Worm (Caenorhabditis elegans) whole organism, mixed stage, embryonic: ENCODE results near the gene K12H4.2.

Experiments used
- bed-3 ChIP-seq: fragments of 200-800 bp; sonication (Bioruptor generic); optimal IDR thresholded peaks from 3 replicates; lab custom pipeline; 2018; ENCODE audit warnings: mild to moderate bottlenecking, missing genetic modification characterization, moderate library complexity, missing compliant biosample characterization
- blmp-1 ChIP-seq: fragments of 150-350 bp; optimal IDR thresholded peaks from 2 replicates; lab custom pipeline; 2014; ENCODE audit warnings: missing biosample characterization, missing genetic modification characterization
- ceh-39 ChIP-seq: fragments of 150-350 bp; optimal IDR thresholded peaks from 2 replicates; lab custom pipeline; 2014; ENCODE audit warnings: missing biosample characterization, missing genetic modification characterization
- ceh-43 ChIP-seq: fragments of 200-800 bp; sonication (Bioruptor generic); optimal IDR thresholded peaks from 2 replicates; lab custom pipeline; 2018; ENCODE audit warnings: mild to moderate bottlenecking, missing genetic modification characterization, moderate library complexity, missing compliant biosample characterization
- ceh-83 ChIP-seq: fragments of 200-800 bp; sonication (Bioruptor generic); optimal IDR thresholded peaks from 2 replicates; lab custom pipeline; 2018; ENCODE audit warnings: mild to moderate bottlenecking, missing genetic modification characterization, missing compliant biosample characterization
- ces-1 ChIP-seq: fragments of 150-350 bp; optimal IDR thresholded peaks from 2 replicates; lab custom pipeline; 2014; ENCODE audit warnings: missing biosample characterization, missing genetic modification reagents, missing genetic modification characterization
- cnd-1 ChIP-seq: fragments of 200-800 bp; sonication (Bioruptor generic); optimal IDR thresholded peaks from 2 replicates; lab custom pipeline; 2018; ENCODE audit warnings: mild to moderate bottlenecking, missing genetic modification characterization, missing compliant biosample characterization
- drap-1 ChIP-seq: fragments of 200-800 bp; sonication (Bioruptor generic); optimal IDR thresholded peaks from 3 replicates; lab custom pipeline; 2018; ENCODE audit warnings: mild to moderate bottlenecking, missing genetic modification characterization, missing compliant biosample characterization
- elt-1 ChIP-seq: sonication (generic microtip); optimal IDR thresholded peaks from 2 replicates; lab custom pipeline; 2017; ENCODE audit warnings: missing genetic modification characterization, mild to moderate bottlenecking, missing compliant biosample characterization, antibody characterized with exemption, moderate library complexity, borderline replicate concordance; ENCODE audit not compliant: insufficient read depth
- elt-3 ChIP-seq: fragments of 150-350 bp; optimal IDR thresholded peaks from 2 replicates; lab custom pipeline; 2014; ENCODE audit warnings: missing biosample characterization, missing genetic modification characterization
- flh-1 ChIP-seq: fragments of 200-800 bp; sonication (Bioruptor generic); optimal IDR thresholded peaks from 2 replicates; lab custom pipeline; 2018; ENCODE audit warnings: mild to moderate bottlenecking, missing genetic modification characterization, moderate library complexity, missing compliant biosample characterization
- ham-2 ChIP-seq: fragments of 200-800 bp; sonication (Bioruptor generic); optimal IDR thresholded peaks from 2 replicates; lab custom pipeline; 2018; ENCODE audit warnings: mild to moderate bottlenecking, missing genetic modification characterization, missing compliant biosample characterization
- hlh-1 ChIP-seq: fragments of 150-350 bp; optimal IDR thresholded peaks from 2 replicates; lab custom pipeline; 2014; ENCODE audit warnings: missing biosample characterization, missing genetic modification reagents, missing genetic modification characterization
- lin-13 ChIP-seq: fragments of 150-350 bp; optimal IDR thresholded peaks from 2 replicates; lab custom pipeline; 2014; ENCODE audit warnings: missing biosample characterization, missing genetic modification characterization
- lin-32 ChIP-seq: fragments of 200-800 bp; sonication (Bioruptor generic); optimal IDR thresholded peaks from 2 replicates; lab custom pipeline; 2018; ENCODE audit warnings: mild to moderate bottlenecking, missing genetic modification characterization, missing compliant biosample characterization
- lsy-2 ChIP-seq: fragments of 150-350 bp; optimal IDR thresholded peaks from 2 replicates; lab custom pipeline; 2014; ENCODE audit warnings: missing biosample characterization, missing genetic modification characterization
- mab-5 ChIP-seq: fragments of 150-350 bp; optimal IDR thresholded peaks from 2 replicates; lab custom pipeline; 2014; ENCODE audit warnings: missing biosample characterization, missing genetic modification characterization
- mep-1 ChIP-seq: fragments of 150-350 bp; optimal IDR thresholded peaks from 2 replicates; lab custom pipeline; 2017; ENCODE audit warnings: missing biosample characterization, missing genetic modification reagents, missing genetic modification characterization, inconsistent platforms
- mls-2 ChIP-seq: sonication (generic microtip); optimal IDR thresholded peaks from 2 replicates; lab custom pipeline; 2016; ENCODE audit warnings: mild to moderate bottlenecking, missing genetic modification characterization, moderate library complexity, missing compliant biosample characterization
- nhr-12 ChIP-seq: fragments of 150-350 bp; optimal IDR thresholded peaks from 2 replicates; lab custom pipeline; 2014; ENCODE audit warnings: missing biosample characterization, missing genetic modification characterization
- nhr-2 ChIP-seq: fragments of 150-350 bp; optimal IDR thresholded peaks from 2 replicates; lab custom pipeline; 2014; ENCODE audit warnings: missing biosample characterization, missing genetic modification characterization
- nhr-237 ChIP-seq: fragments of 150-350 bp; optimal IDR thresholded peaks from 2 replicates; lab custom pipeline; 2014; ENCODE audit warnings: missing biosample characterization, missing genetic modification characterization
- nhr-28 ChIP-seq: fragments of 150-350 bp; optimal IDR thresholded peaks from 2 replicates; lab custom pipeline; 2014; ENCODE audit warnings: missing biosample characterization, missing genetic modification characterization
- nhr-76 ChIP-seq: sonication (generic microtip); optimal IDR thresholded peaks from 2 replicates; lab custom pipeline; 2017; ENCODE audit warnings: missing biosample characterization, missing genetic modification characterization
- pha-4 ChIP-seq: fragments of 150-350 bp; optimal IDR thresholded peaks from 2 replicates; lab custom pipeline; 2018; ENCODE audit warnings: missing biosample characterization, missing genetic modification reagents, missing genetic modification characterization
- sem-2 ChIP-seq: fragments of 200-800 bp; sonication (Bioruptor generic); optimal IDR thresholded peaks from 2 replicates; lab custom pipeline; 2018; ENCODE audit warnings: mild to moderate bottlenecking, missing genetic modification characterization, missing compliant biosample characterization
- snpc-4 ChIP-seq: fragments of 150-350 bp; optimal IDR thresholded peaks from 2 replicates; lab custom pipeline; 2014; ENCODE audit warnings: missing biosample characterization, missing genetic modification characterization
- sptf-1 ChIP-seq: sonication (generic microtip); optimal IDR thresholded peaks from 2 replicates; lab custom pipeline; 2017; ENCODE audit warnings: mild to moderate bottlenecking, missing genetic modification characterization, moderate library complexity, missing compliant biosample characterization
- tbx-8 ChIP-seq: fragments of 200-800 bp; sonication (Bioruptor generic); optimal IDR thresholded peaks from 2 replicates; lab custom pipeline; 2018; ENCODE audit warnings: mild to moderate bottlenecking, missing genetic modification characterization, moderate library complexity, missing compliant biosample characterization
- unc-120 ChIP-seq: sonication (generic microtip); optimal IDR thresholded peaks from 2 replicates; lab custom pipeline; 2017; ENCODE audit warnings: missing genetic modification characterization, missing compliant biosample characterization; ENCODE audit not compliant: poor library complexity, severe bottlenecking
- unc-39 ChIP-seq: fragments of 150-350 bp; optimal IDR thresholded peaks from 2 replicates; lab custom pipeline; 2014; ENCODE audit warnings: missing biosample characterization, missing genetic modification characterization
- unc-62 ChIP-seq: fragments of 150-350 bp; optimal IDR thresholded peaks from 2 replicates; lab custom pipeline; 2014; ENCODE audit warnings: missing biosample characterization, missing genetic modification reagents, missing genetic modification characterization
- zip-8 ChIP-seq: fragments of 150-350 bp; optimal IDR thresholded peaks from 2 replicates; lab custom pipeline; 2014; ENCODE audit warnings: missing biosample characterization, missing genetic modification characterization
- ztf-11 ChIP-seq: fragments of 150-350 bp; optimal IDR thresholded peaks from 2 replicates; lab custom pipeline; 2014; ENCODE audit warnings: missing biosample characterization, missing genetic modification characterization

The K12H4.2 gene

ce11 chrIII:8047412-8047811, at the start of gene K12H4.2:
K12H4.2 (plus strand) TSS chrIII:8047712.
- TF ChIP-seq nhr-2 (no peak), unc-62 (GFP tag; lab: Kevin White, UChicago) (no peak), mls-2 (no peak)

- TF ChIP-seq pha-4 (tag; lab: Kevin White, UChicago) (no peak), lsy-2 (no peak), ceh-83 (no peak), cnd-1 (tag; lab: Kevin White, UChicago) (no peak), snpc-4 (no peak), nhr-76 (tag; lab: Kevin White, UChicago) (no peak), unc-39 (tag; lab: Kevin White, UChicago) (no peak), unc-62 (GFP tag; lab: Kevin White, UChicago) (no peak), zip-8 (tag; lab: Kevin White, UChicago) (no peak)
These were observed 46.0 kb upstream of the K12H4.2 start for ce11 chrIII:8001557-8001956.

ce11 chrIII:8004091-8004490, 43.4 kb upstream of the K12H4.2 start, which contains the start of gene C06G4.6:
C06G4.6 (plus strand) TSS chrIII:8004391.
- no peak for TF ChIP-seq hlh-1 (tag; lab: Kevin White, UChicago)
- no peak for TF ChIP-seq elt-1 (tag; lab: Kevin White, UChicago)
- TF ChIP-seq sptf-1 (tag; lab: Kevin White, UChicago) = no peak
- TF ChIP-seq ztf-11 (tag; lab: Kevin White, UChicago) = no peak
- TF ChIP-seq unc-39 (tag; lab: Kevin White, UChicago) = no peak
- TF ChIP-seq nhr-237 (tag; lab: Kevin White, UChicago) = no peak
- no peak for TF ChIP-seq nhr-76 (tag; lab: Kevin White, UChicago)
- no peak for TF ChIP-seq pha-4 (tag; lab: Kevin White, UChicago)
- no peak for TF ChIP-seq elt-3 (tag; lab: Kevin White, UChicago)
- no peak for TF ChIP-seq nhr-12 (tag; lab: Kevin White, UChicago)
- TF ChIP-seq unc-62 (GFP tag; lab: Kevin White, UChicago) = no peak
- TF ChIP-seq snpc-4 = no peak
- no peak for TF ChIP-seq lin-32
- TF ChIP-seq ceh-43 (GFP tag; lab: Kevin White, UChicago) = no peak
- no peak for TF ChIP-seq lin-13 (tag; lab: Kevin White, UChicago)

- TF ChIP-seq mep-1 (tag; lab: Kevin White, UChicago) = peak; percentile 25
- TF ChIP-seq lin-32 = no peak
- TF ChIP-seq lsy-2 = peak; percentile 35
These were observed 37.7 kb upstream of the K12H4.2 start, which contains the start of gene cit-1.1 for ce11 chrIII:8009769-8010168. cit-1.1 (minus strand) TSS chrIII:8009821.

- no peak for TF ChIP-seq nhr-28
- no peak for TF ChIP-seq lsy-2
- TF ChIP-seq sptf-1 (tag; lab: Kevin White, UChicago) = no peak
- TF ChIP-seq mep-1 (tag; lab: Kevin White, UChicago) = no peak
- TF ChIP-seq unc-62 (GFP tag; lab: Kevin White, UChicago) = no peak
- no peak for TF ChIP-seq ceh-39 (tag; lab: Kevin White, UChicago)
- TF ChIP-seq tbx-8 (GFP tag; lab: Kevin White, UChicago) = no peak
- no peak for TF ChIP-seq blmp-1
- no peak for TF ChIP-seq pha-4 (tag; lab: Kevin White, UChicago)
- TF ChIP-seq ceh-83 = no peak
- no peak for TF ChIP-seq ceh-43 (GFP tag; lab: Kevin White, UChicago)
- TF ChIP-seq nhr-237 (tag; lab: Kevin White, UChicago) = no peak
- no peak for TF ChIP-seq nhr-76 (tag; lab: Kevin White, UChicago)
- no peak for TF ChIP-seq elt-3 (tag; lab: Kevin White, UChicago)
- TF ChIP-seq, all 35 proteins: peak for 0
These were observed 37.2 kb upstream of the K12H4.2 start, which contains the start of gene cit-1.2 for ce11 chrIII:8010260-8010822. cit-1.2 (plus strand) TSS chrIII:8010772.

- no peak for TF ChIP-seq drap-1
- no peak for TF ChIP-seq nhr-12 (tag; lab: Kevin White, UChicago)
- no peak for TF ChIP-seq mab-5
- no peak for TF ChIP-seq lin-13 (tag; lab: Kevin White, UChicago)
- no peak for TF ChIP-seq nhr-28
- TF ChIP-seq ceh-39 (tag; lab: Kevin White, UChicago) = no peak
- TF ChIP-seq ces-1 = no peak
- TF ChIP-seq lin-32 = no peak
- TF ChIP-seq flh-1 (GFP tag; lab: Kevin White, UChicago) = no peak
- TF ChIP-seq ceh-83 = no peak
- no peak for TF ChIP-seq snpc-4
- no peak for TF ChIP-seq sem-2 (GFP tag; lab: Kevin White, UChicago)
- TF ChIP-seq lsy-2 = no peak
- no peak for TF ChIP-seq nhr-237 (tag; lab: Kevin White, UChicago)
- no peak for TF ChIP-seq unc-39 (tag; lab: Kevin White, UChicago)
- no peak for TF ChIP-seq unc-120 (tag; lab: Kevin White, UChicago)
- TF ChIP-seq nhr-2 = no peak
- TF ChIP-seq ham-2 (GFP tag; lab: Kevin White, UChicago) = no peak
- no peak for TF ChIP-seq mep-1 (tag; lab: Kevin White, UChicago)
- no peak for TF ChIP-seq bed-3 (GFP tag; lab: Kevin White, UChicago)
These were observed 33.9 kb upstream of the K12H4.2 start for ce11 chrIII:8013582-8013981.
